Fruit fly (Drosophila melanogaster) whole organism, embryonic: ENCODE measurements around the gene CG42538.

Source experiments
- Atf-2 ChIP-seq: fragments of 200-800 bp; sonication (Bioruptor generic); optimal IDR thresholded peaks from 2 replicates; lab custom pipeline; 2016; ENCODE audit warnings: missing biosample characterization, missing genetic modification characterization
- Bdp1 ChIP-seq: fragments of 200-800 bp; sonication (Bioruptor generic); optimal IDR thresholded peaks from 3 replicates; lab custom pipeline; 2016; ENCODE audit warnings: missing biosample characterization, missing genetic modification characterization
- CG1024 ChIP-seq: fragments of 200-800 bp; sonication (Bioruptor generic); IDR thresholded peaks from 2 replicates; pipeline ENCODE4 v1.3.6; 2022; ENCODE audit warnings: missing biosample characterization, missing genetic modification characterization
- CG10321 ChIP-seq: fragments of 200-800 bp; sonication (Bioruptor generic); IDR thresholded peaks from 2 replicates; pipeline ENCODE4 v1.3.6; 2022; ENCODE audit warnings: missing biosample characterization, missing genetic modification characterization
- CG10979 ChIP-seq: fragments of 200-800 bp; sonication (Bioruptor generic); optimal IDR thresholded peaks from 2 replicates; lab custom pipeline; 2018; ENCODE audit warnings: missing biosample characterization, mild to moderate bottlenecking, missing genetic modification characterization, moderate library complexity
- CG11247 ChIP-seq: fragments of 200-800 bp; sonication (Bioruptor generic); IDR thresholded peaks from 2 replicates; pipeline ENCODE4 v1.3.6; 2022; ENCODE audit warnings: missing biosample characterization, missing genetic modification characterization
- CG12236 ChIP-seq: fragments of 200-800 bp; sonication (Bioruptor generic); optimal IDR thresholded peaks from 2 replicates; lab custom pipeline; 2016; ENCODE audit warnings: missing biosample characterization, missing genetic modification characterization
- CG13894 ChIP-seq: fragments of 200-800 bp; sonication (Bioruptor generic); optimal IDR thresholded peaks from 3 replicates; lab custom pipeline; 2018; ENCODE audit warnings: missing biosample characterization, mild to moderate bottlenecking, missing genetic modification characterization, moderate library complexity
- CG17385 ChIP-seq: fragments of 200-800 bp; sonication (Bioruptor generic); optimal IDR thresholded peaks from 3 replicates; lab custom pipeline; 2018; ENCODE audit warnings: missing biosample characterization, mild to moderate bottlenecking, missing genetic modification characterization
- CG17802 ChIP-seq: fragments of 200-800 bp; sonication (Bioruptor generic); optimal IDR thresholded peaks from 2 replicates; lab custom pipeline; 2018; ENCODE audit warnings: missing biosample characterization, mild to moderate bottlenecking, missing genetic modification characterization, moderate library complexity
- CG2678 ChIP-seq: fragments of 200-800 bp; sonication (Bioruptor generic); optimal IDR thresholded peaks from 3 replicates; lab custom pipeline; 2019; ENCODE audit warnings: missing biosample characterization, mild to moderate bottlenecking, missing genetic modification characterization, moderate library complexity
- CG2875 ChIP-seq: fragments of 200-800 bp; sonication (Bioruptor generic); optimal IDR thresholded peaks from 2 replicates; lab custom pipeline; 2017; ENCODE audit warnings: missing biosample characterization, mild to moderate bottlenecking, missing genetic modification characterization, missing genetic modification reagents
- CG31441 ChIP-seq: fragments of 200-800 bp; sonication (Bioruptor generic); IDR thresholded peaks from 2 replicates; pipeline ENCODE4 v1.3.6; 2022; ENCODE audit warnings: missing biosample characterization, missing genetic modification characterization
- CG34376 ChIP-seq: fragments of 200-800 bp; sonication (Bioruptor generic); optimal IDR thresholded peaks from 2 replicates; lab custom pipeline; 2018; ENCODE audit warnings: missing biosample characterization, mild to moderate bottlenecking, missing genetic modification characterization
- CG42726 ChIP-seq: fragments of 200-800 bp; sonication (Bioruptor generic); IDR thresholded peaks from 2 replicates; pipeline ENCODE4 v1.3.6; 2022; ENCODE audit warnings: missing biosample characterization, missing genetic modification characterization; ENCODE audit not compliant: partially characterized antibody
- CG4282 ChIP-seq: fragments of 200-800 bp; sonication (Bioruptor generic); optimal IDR thresholded peaks from 2 replicates; lab custom pipeline; 2016; ENCODE audit warnings: missing biosample characterization, missing genetic modification characterization
- CG43689 ChIP-seq: fragments of 200-800 bp; sonication (Bioruptor generic); IDR thresholded peaks from 2 replicates; pipeline ENCODE4 v1.3.6; 2022; ENCODE audit warnings: missing biosample characterization, missing genetic modification characterization
- CG6654 ChIP-seq: fragments of 200-800 bp; sonication (Bioruptor generic); optimal IDR thresholded peaks from 2 replicates; lab custom pipeline; 2017; ENCODE audit warnings: missing biosample characterization, mild to moderate bottlenecking, missing genetic modification characterization
- CG7372 ChIP-seq: fragments of 200-800 bp; sonication (Bioruptor generic); IDR thresholded peaks from 2 replicates; pipeline ENCODE4 v1.3.6; 2022; ENCODE audit warnings: missing biosample characterization, missing genetic modification characterization
- CG7963 ChIP-seq: fragments of 200-800 bp; sonication (Bioruptor generic); IDR thresholded peaks from 3 replicates; pipeline ENCODE4 v1.3.6; 2022; ENCODE audit warnings: missing biosample characterization, missing genetic modification characterization; ENCODE audit not compliant: partially characterized antibody
- CG8765 ChIP-seq: fragments of 200-800 bp; sonication (Bioruptor generic); IDR thresholded peaks from 2 replicates; pipeline ENCODE4 v1.3.6; 2022; ENCODE audit warnings: missing biosample characterization, missing genetic modification characterization
- CG9609 ChIP-seq: fragments of 200-800 bp; sonication (Bioruptor generic); optimal IDR thresholded peaks from 3 replicates; lab custom pipeline; 2016; ENCODE audit warnings: missing biosample characterization, missing genetic modification characterization
- CG9817 ChIP-seq: fragments of 200-800 bp; sonication (Bioruptor generic); optimal IDR thresholded peaks from 2 replicates; lab custom pipeline; 2018; ENCODE audit warnings: missing biosample characterization, mild to moderate bottlenecking, missing genetic modification characterization, moderate library complexity
- E2f1 ChIP-seq: fragments of 200-800 bp; sonication (Bioruptor generic); IDR thresholded peaks from 2 replicates; pipeline ENCODE4 v1.3.6; 2022; ENCODE audit warnings: missing biosample characterization, missing genetic modification characterization
- Hmx ChIP-seq: fragments of 200-800 bp; sonication (Bioruptor generic); optimal IDR thresholded peaks from 2 replicates; lab custom pipeline; 2016; ENCODE audit warnings: missing biosample characterization, missing genetic modification characterization
- Hr3 ChIP-seq: fragments of 200-800 bp; sonication (Bioruptor generic); optimal IDR thresholded peaks from 3 replicates; lab custom pipeline; 2016; ENCODE audit warnings: missing biosample characterization, missing genetic modification characterization
- Kr ChIP-seq: fragments of 200-800 bp; sonication (Bioruptor generic); optimal IDR thresholded peaks from 2 replicates; lab custom pipeline; 2017; ENCODE audit warnings: missing biosample characterization, mild to moderate bottlenecking, missing genetic modification characterization
- Mad ChIP-seq: fragments of 200-800 bp; sonication (Bioruptor generic); optimal IDR thresholded peaks from 2 replicates; lab custom pipeline; 2016; ENCODE audit warnings: missing biosample characterization, missing genetic modification characterization
- NC2β ChIP-seq: fragments of 200-800 bp; sonication (Bioruptor generic); optimal IDR thresholded peaks from 2 replicates; lab custom pipeline; 2016; ENCODE audit warnings: missing biosample characterization, missing genetic modification characterization
- Opbp ChIP-seq: fragments of 200-800 bp; sonication (Bioruptor generic); IDR thresholded peaks from 3 replicates; pipeline ENCODE4 v1.3.6; 2022; ENCODE audit warnings: missing biosample characterization, missing genetic modification characterization; ENCODE audit not compliant: partially characterized antibody
- Optix ChIP-seq: fragments of 200-800 bp; sonication (Bioruptor generic); IDR thresholded peaks from 3 replicates; pipeline ENCODE4 v1.3.6; 2022; ENCODE audit warnings: missing biosample characterization, missing genetic modification characterization
- Pdp1 ChIP-seq, 2 experiments: fragments of 200-800 bp; sonication (Bioruptor generic); optimal IDR thresholded peaks; 3 replicates each; lab custom pipeline; 2016; ENCODE audit warnings: missing biosample characterization in 2 of 2, missing genetic modification characterization in 2 of 2, mild to moderate bottlenecking in 1 of 2, moderate library complexity in 1 of 2
- Trl ChIP-seq, 3 experiments: fragments of >200 bp in 2 of 3; fragments of 200-800 bp in 1 of 3; sonication (Bioruptor generic) in 1 of 3; optimal IDR thresholded peaks; 2 replicates in 1 of 3; 3 replicates in 2 of 3; lab custom pipeline; 2016 to 2017; ENCODE audit warnings: missing biosample characterization in 1 of 3, missing genetic modification characterization in 1 of 3
- Xbp1 ChIP-seq: fragments of 200-800 bp; sonication (Bioruptor generic); optimal IDR thresholded peaks from 3 replicates; lab custom pipeline; 2016; ENCODE audit warnings: missing biosample characterization, mild to moderate bottlenecking, missing genetic modification characterization
- ato ChIP-seq: fragments of 200-800 bp; sonication (Bioruptor generic); IDR thresholded peaks from 2 replicates; pipeline ENCODE4 v1.3.6; 2022; ENCODE audit warnings: missing biosample characterization, missing genetic modification characterization; ENCODE audit not compliant: partially characterized antibody
- az2 ChIP-seq: fragments of 200-800 bp; sonication (Bioruptor generic); optimal IDR thresholded peaks from 3 replicates; lab custom pipeline; 2016; ENCODE audit warnings: missing biosample characterization, missing genetic modification characterization
- bcd ChIP-seq: fragments of 200-800 bp; sonication (Bioruptor generic); optimal IDR thresholded peaks from 2 replicates; lab custom pipeline; 2017; ENCODE audit warnings: missing biosample characterization, mild to moderate bottlenecking, missing genetic modification characterization
- bsh ChIP-seq, 2 experiments: fragments of 200-800 bp; sonication (Bioruptor generic); optimal IDR thresholded peaks; 2 replicates each; lab custom pipeline; 2017 to 2018; ENCODE audit warnings: mild to moderate bottlenecking in 2 of 2, missing biosample characterization in 2 of 2, missing genetic modification characterization in 2 of 2, moderate library complexity in 1 of 2
- crc ChIP-seq: fragments of 200-800 bp; sonication (Bioruptor generic); optimal IDR thresholded peaks from 2 replicates; lab custom pipeline; 2016; ENCODE audit warnings: missing biosample characterization, missing genetic modification characterization
- danr ChIP-seq: fragments of 200-800 bp; sonication (Bioruptor generic); IDR thresholded peaks from 2 replicates; pipeline ENCODE4 v1.3.6; 2022; ENCODE audit warnings: missing biosample characterization, missing genetic modification characterization
- dimm ChIP-seq: fragments of 200-800 bp; sonication (Bioruptor generic); IDR thresholded peaks from 2 replicates; pipeline ENCODE4 v1.3.6; 2022; ENCODE audit warnings: missing biosample characterization, missing genetic modification characterization
- dmrt11E ChIP-seq: fragments of 200-800 bp; sonication (Bioruptor generic); optimal IDR thresholded peaks from 3 replicates; lab custom pipeline; 2018; ENCODE audit warnings: missing biosample characterization, mild to moderate bottlenecking, missing genetic modification characterization, moderate library complexity
- en ChIP-seq: fragments of 200-800 bp; sonication (Bioruptor generic); optimal IDR thresholded peaks from 2 replicates; lab custom pipeline; 2016; ENCODE audit warnings: missing biosample characterization, missing genetic modification characterization
- fd96Cb ChIP-seq: fragments of 200-800 bp; sonication (Bioruptor generic); optimal IDR thresholded peaks from 2 replicates; lab custom pipeline; 2018; ENCODE audit warnings: missing biosample characterization, mild to moderate bottlenecking, missing genetic modification characterization, moderate library complexity
- gsb ChIP-seq: fragments of 200-800 bp; sonication (Bioruptor generic); IDR thresholded peaks from 2 replicates; pipeline ENCODE4 v1.3.6; 2022; ENCODE audit warnings: missing biosample characterization, missing genetic modification characterization
- jing ChIP-seq: fragments of 200-800 bp; sonication (Bioruptor generic); optimal IDR thresholded peaks from 2 replicates; lab custom pipeline; 2018; ENCODE audit warnings: missing biosample characterization, mild to moderate bottlenecking, missing genetic modification characterization
- pum ChIP-seq: fragments of 200-800 bp; sonication (Bioruptor generic); optimal IDR thresholded peaks from 2 replicates; lab custom pipeline; 2016; ENCODE audit warnings: missing biosample characterization, missing genetic modification characterization
- tin ChIP-seq: fragments of 200-800 bp; sonication (Bioruptor generic); optimal IDR thresholded peaks from 3 replicates; lab custom pipeline; 2016; ENCODE audit warnings: missing biosample characterization, missing genetic modification characterization
- tna ChIP-seq: fragments of 200-800 bp; sonication (Bioruptor generic); IDR thresholded peaks from 2 replicates; pipeline ENCODE4 v1.3.6; 2022; ENCODE audit warnings: missing biosample characterization, missing genetic modification characterization; ENCODE audit not compliant: partially characterized antibody

Gene CG42538

DNA sequence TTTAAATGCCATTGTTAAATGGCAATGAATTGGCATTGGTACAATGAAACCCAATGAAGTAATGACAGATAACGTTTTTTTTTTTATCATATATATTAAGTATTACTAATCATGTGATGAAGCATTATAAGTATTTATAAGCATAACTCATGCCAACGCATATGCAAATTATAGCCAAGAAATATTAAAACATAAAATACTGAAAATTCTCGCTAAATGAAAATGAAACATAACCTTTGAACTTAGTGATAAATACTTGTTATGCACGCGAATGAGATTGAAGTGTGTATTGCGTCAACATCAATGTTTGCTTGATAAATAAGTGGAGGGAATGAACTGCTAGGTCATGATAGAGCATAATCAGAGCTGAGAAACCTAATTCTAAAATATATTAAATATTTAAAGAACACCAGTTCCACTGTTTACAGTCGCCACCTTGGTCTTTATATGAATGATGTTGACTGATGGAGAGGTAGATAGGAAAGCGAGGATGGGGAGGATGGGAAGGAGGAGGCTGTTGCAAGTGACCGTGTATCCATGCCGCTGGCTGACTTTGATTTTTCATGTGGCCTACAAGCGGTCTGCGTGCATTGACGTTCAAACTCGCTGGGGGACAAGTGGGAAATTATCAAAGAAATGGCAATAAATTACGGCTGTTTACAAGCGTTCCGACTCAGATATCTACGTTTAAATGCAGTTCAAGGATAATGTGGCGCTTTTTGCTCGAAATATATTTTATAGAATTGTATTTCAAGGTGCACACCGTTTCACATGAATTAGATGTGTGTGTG, 22.0 kb downstream of the CG42538 start (continued):
- TF ChIP-seq CG34376 (GFP tag; lab: Kevin White, UChicago) (no peak), CG9817 (tag; lab: Kevin White, UChicago) (no peak), ato (GFP tag; lab: Robert Waterston, UW) (no peak), CG42726 (GFP tag; lab: Robert Waterston, UW) (no peak), danr (no peak), CG2875 (GFP tag; lab: Kevin White, UChicago) (peak; percentile 49), en (no peak), Pdp1 (GFP tag; optimal IDR thresholded peaks at IDR 0.05; lab: Kevin White, UChicago) (peak in 1 of 2 experiments; percentile 55), Hmx (GFP tag; lab: Kevin White, UChicago) (no peak), CG7372 (GFP tag; lab: Robert Waterston, UW) (no peak), Mad (GFP tag; lab: Kevin White, UChicago) (no peak), CG4282 (GFP tag; lab: Kevin White, UChicago) (no peak), CG43689 (no peak), CG10979 (tag; lab: Kevin White, UChicago) (peak; percentile 27), CG10321 (GFP tag; lab: Robert Waterston, UW) (no peak), fd96Cb (no peak), az2 (GFP tag; lab: Kevin White, UChicago) (no peak), pum (GFP tag; lab: Kevin White, UChicago) (no peak), bsh (GFP tag; optimal IDR thresholded peaks at IDR 0.05; lab: Kevin White, UChicago) (peak in 1 of 2 experiments; percentile 56), CG1024 (GFP tag; lab: Robert Waterston, UW) (no peak), CG8765 (no peak), jing (no peak), Atf-2 (GFP tag; lab: Kevin White, UChicago) (no peak), CG12236 (no peak), CG17802 (tag; lab: Kevin White, UChicago) (no peak), CG13894 (tag; lab: Kevin White, UChicago) (no peak), dmrt11E (peak; percentile 57), Opbp (GFP tag; lab: Robert Waterston, UW) (no peak), Xbp1 (no peak), CG31441 (GFP tag; lab: Robert Waterston, UW) (peak; percentile 26; the same call in 1 of the 2 replicates), Optix (GFP tag; lab: Robert Waterston, UW) (no peak), dimm (GFP tag; lab: Robert Waterston, UW) (no peak), CG9609 (GFP tag; lab: Kevin White, UChicago) (no peak), NC2β (GFP tag; lab: Kevin White, UChicago) (no peak), Kr (GFP tag; lab: Kevin White, UChicago) (no peak), tna (no peak), E2f1 (GFP tag; lab: Robert Waterston, UW) (no peak), CG6654 (GFP tag; lab: Kevin White, UChicago) (no peak), CG11247 (no peak), bcd (no peak), crc (GFP tag; lab: Kevin White, UChicago) (no peak), CG17385 (GFP tag; lab: Kevin White, UChicago) (no peak), Trl (optimal IDR thresholded peaks at IDR 0.05; lab: Kevin White, UChicago) (no peak), Trl (GFP tag; optimal IDR thresholded peaks at IDR 0.05; lab: Kevin White, UChicago) (no peak), gsb (GFP tag; lab: Robert Waterston, UW) (no peak), CG7963 (no peak), Bdp1 (GFP tag; lab: Kevin White, UChicago) (no peak), tin (GFP tag; lab: Kevin White, UChicago) (no peak), CG2678 (peak; percentile 32), Hr3 (GFP tag; lab: Kevin White, UChicago) (no peak)
